Worm (Caenorhabditis elegans) whole organism, midembryonic: ENCODE results near the gene F19H8.2.

ENCODE experiments used
- T22C8.4 ChIP-seq: fragments of 200-800 bp; sonication (Bioruptor generic); IDR thresholded peaks from 2 replicates; pipeline ENCODE4 v1.3.6; 2022; ENCODE audit warnings: missing genetic modification characterization, missing compliant biosample characterization
- flt-1 ChIP-seq: fragments of 200-800 bp; sonication (Bioruptor generic); IDR thresholded peaks from 2 replicates; pipeline ENCODE4 v1.3.6; 2022; ENCODE audit warnings: missing genetic modification characterization, missing compliant biosample characterization
- ref-1 ChIP-seq: fragments of 200-800 bp; sonication (Bioruptor generic); conservative IDR thresholded peaks from 2 replicates; pipeline ENCODE4 v1.3.6; 2022; ENCODE audit warnings: missing genetic modification reagents, missing genetic modification characterization, missing compliant biosample characterization

ce11 chrII:14620730-14621129, 15.1 kb upstream of the F19H8.2 start:
- no peak for TF ChIP-seq flt-1 (GFP tag; lab: Robert Waterston, UW)
- no peak for TF ChIP-seq ref-1 (GFP tag; lab: Robert Waterston, UW)
- no peak for TF ChIP-seq T22C8.4 (GFP tag; lab: Robert Waterston, UW)
